Worm (Caenorhabditis elegans) whole organism, dauer: ENCODE data around the gene aqp-7.

ENCODE experiments used
- unc-62 ChIP-seq: sonication (generic microtip); optimal IDR thresholded peaks from 2 replicates; lab custom pipeline; 2017; ENCODE audit warnings: missing biosample characterization, missing genetic modification reagents, missing genetic modification characterization

aqp-7 gene

ce11 chrX:3057656-3058055 lies 32.8 kb downstream of the aqp-7 start:
- no peak for TF ChIP-seq unc-62 (GFP tag; lab: Kevin White, UChicago)

ce11 chrX:3059299-3059698 lies 34.4 kb downstream of the aqp-7 start, which contains the start of gene rsef-1:
TSS of gene rsef-1 (minus strand) at chrX:3059399.
- no peak for TF ChIP-seq unc-62 (GFP tag; lab: Kevin White, UChicago)

- no peak for TF ChIP-seq unc-62 (GFP tag; lab: Kevin White, UChicago)
These were observed 36.8 kb downstream of the aqp-7 start for ce11 chrX:3061698-3062097.

- no peak for TF ChIP-seq unc-62 (GFP tag; lab: Kevin White, UChicago)
These were observed 38.4 kb downstream of the aqp-7 start, which contains the start of gene ceh-30 for ce11 chrX:3063274-3063673. TSS of gene ceh-30 (plus strand) at chrX:3063574.

- TF ChIP-seq unc-62 (GFP tag; lab: Kevin White, UChicago) = no peak
These were observed 42.2 kb downstream of the aqp-7 start for ce11 chrX:3067052-3067451.

ce11 chrX:3070322-3070721 lies 45.5 kb downstream of the aqp-7 start, which contains the start of gene ceh-31:
TSS of gene ceh-31 (minus strand) at chrX:3070422.
- TF ChIP-seq unc-62 (GFP tag; lab: Kevin White, UChicago) = no peak
